Worm (Caenorhabditis elegans): ENCODE data around the gene plpp-1.3.

Gene plpp-1.3

ce11 chrX:10694933-10695332 is at the start of gene plpp-1.3:
Gene plpp-1.3 (plus strand): TSS chrX:10695312.
- TF ChIP-seq nhr-71 (tag; optimal IDR thresholded peaks at IDR 0.05) (peak; percentile 24), blmp-1 (tag; optimal IDR thresholded peaks at IDR 0.05) (peak; percentile 36), lin-35 (GFP tag; optimal IDR thresholded peaks at IDR 0.05) (peak in 1 of 2 experiments; percentile 52), elt-3 (tag; optimal IDR thresholded peaks at IDR 0.05) (peak in 1 of 6 experiments; percentile 1), irx-1 (tag; optimal IDR thresholded peaks at IDR 0.05) (no peak), mep-1 (tag; optimal IDR thresholded peaks at IDR 0.05) (peak; percentile 21), nhr-76 (tag; optimal IDR thresholded peaks at IDR 0.05) (no peak), zag-1 (tag; optimal IDR thresholded peaks at IDR 0.05) (no peak), lin-14 (GFP tag; optimal IDR thresholded peaks at IDR 0.05) (peak; percentile 45), xbp-1 (tag; optimal IDR thresholded peaks at IDR 0.05) (peak; percentile 34), lsy-2 (tag; optimal IDR thresholded peaks at IDR 0.05) (peak in 1 of 2 experiments; percentile 21), C16A3.4 (tag; optimal IDR thresholded peaks at IDR 0.05) (peak; percentile 13), mdl-1 (tag; optimal IDR thresholded peaks at IDR 0.05) (peak in 1 of 2 experiments; percentile 30)

- no peak for TF ChIP-seq efl-1 (optimal IDR thresholded peaks at IDR 0.05)
- TF ChIP-seq efl-1 (GFP tag; optimal IDR thresholded peaks at IDR 0.05 in 1 of 2): peak in 1 of 2 experiments; percentile 34
- no peak for TF ChIP-seq nhr-84 (tag; optimal IDR thresholded peaks at IDR 0.05)
- TF ChIP-seq nhr-85 (tag): peak; percentile 70
- no peak for TF ChIP-seq unc-62 (GFP tag; optimal IDR thresholded peaks at IDR 0.05)
- TF ChIP-seq lin-14 (GFP tag; optimal IDR thresholded peaks at IDR 0.05): peak; percentile 78
- no peak for TF ChIP-seq snu-23 (GFP tag; optimal IDR thresholded peaks at IDR 0.05)
- no peak for TF ChIP-seq dsc-1 (tag; optimal IDR thresholded peaks at IDR 0.05)
- no peak for TF ChIP-seq nhr-28 (tag; optimal IDR thresholded peaks at IDR 0.05)
- TF ChIP-seq sup-37 (GFP tag; optimal IDR thresholded peaks at IDR 0.05): no peak
- no peak for TF ChIP-seq unc-130 (tag; optimal IDR thresholded peaks at IDR 0.05)
- peak; percentile 69 for TF ChIP-seq blmp-1 (tag; optimal IDR thresholded peaks at IDR 0.05)
- peak; percentile 3 for TF ChIP-seq nhr-20 (tag; optimal IDR thresholded peaks at IDR 0.05)
- TF ChIP-seq irx-1 (tag; optimal IDR thresholded peaks at IDR 0.05): no peak
- TF ChIP-seq swsn-7 (tag; optimal IDR thresholded peaks at IDR 0.05): no peak
- no peak for TF ChIP-seq Y116A8C.19 (tag; optimal IDR thresholded peaks at IDR 0.05; ENCODE audit: borderline replicate concordance)
- TF ChIP-seq jun-1 (tag; optimal IDR thresholded peaks at IDR 0.05): no peak
Measured at ce11 chrX:10647590-10648105, 47.5 kb upstream of the plpp-1.3 start.

- TF ChIP-seq ceh-8 (GFP tag; optimal IDR thresholded peaks at IDR 0.05): peak; percentile 93
- TF ChIP-seq hlh-17 (GFP tag; optimal IDR thresholded peaks at IDR 0.05; ENCODE audit: borderline replicate concordance): no peak
- peak; percentile 47 for TF ChIP-seq nhr-47 (tag; optimal IDR thresholded peaks at IDR 0.05)
- no peak for TF ChIP-seq snpc-4 (tag; optimal IDR thresholded peaks at IDR 0.05)
- TF ChIP-seq mab-9 (GFP tag; IDR thresholded peaks at IDR 0.05): no peak
- peak; percentile 4 for TF ChIP-seq pax-3 (tag; optimal IDR thresholded peaks at IDR 0.05)
- no peak for TF ChIP-seq pag-3 (tag; optimal IDR thresholded peaks at IDR 0.05; ENCODE audit: borderline replicate concordance, insufficient read depth)
- no peak for TF ChIP-seq snu-23 (GFP tag; optimal IDR thresholded peaks at IDR 0.05)
- no peak for TF ChIP-seq ceh-63 (GFP tag; optimal IDR thresholded peaks at IDR 0.05)
- TF ChIP-seq nhr-19 (GFP tag; conservative IDR thresholded peaks at IDR 0.05): no peak
- TF ChIP-seq rnt-1 (tag; optimal IDR thresholded peaks at IDR 0.05): no peak
- TF ChIP-seq aly-2 (tag; optimal IDR thresholded peaks at IDR 0.05): no peak
- peak; percentile 65 for TF ChIP-seq nhr-71 (tag; optimal IDR thresholded peaks at IDR 0.05)
- TF ChIP-seq fkh-8 (tag; optimal IDR thresholded peaks at IDR 0.05): peak; percentile 75
- peak; percentile 25 for TF ChIP-seq lin-14 (GFP tag; optimal IDR thresholded peaks at IDR 0.05)
- no peak for TF ChIP-seq C04F5.9 (tag; optimal IDR thresholded peaks at IDR 0.05)
- no peak for TF ChIP-seq ztf-11 (tag; optimal IDR thresholded peaks at IDR 0.05)
- peak; percentile 64 for TF ChIP-seq elt-2 (tag; optimal IDR thresholded peaks at IDR 0.05)
- no peak for TF ChIP-seq grh-1 (GFP tag; IDR thresholded peaks at IDR 0.05)
- TF ChIP-seq unc-98 (GFP tag; IDR thresholded peaks at IDR 0.05): no peak
- TF ChIP-seq alr-1 (tag; optimal IDR thresholded peaks at IDR 0.05; ENCODE audit: borderline replicate concordance): no peak
- no peak for TF ChIP-seq C34B4.2 (tag; optimal IDR thresholded peaks at IDR 0.05)
- no peak for TF ChIP-seq nhr-12 (tag; optimal IDR thresholded peaks at IDR 0.05)
- TF ChIP-seq nhr-11 (tag; optimal IDR thresholded peaks at IDR 0.05): peak; percentile 32
Measured at ce11 chrX:10650103-10650502, 45.0 kb upstream of the plpp-1.3 start.
